Fruit fly (Drosophila melanogaster): ENCODE data around the gene Arp6.

Gene Arp6

dm6 chrX:15748945-15749344, 12.0 kb upstream of the Arp6 start, which contains the start of gene Mvd:
Gene Mvd, plus strand, starts transcription at chrX:15749166.
- TF ChIP-seq CTCF (optimal IDR thresholded peaks at IDR 0.05) (peak in 1 of 2 experiments; percentile 45), CG8478 (optimal IDR thresholded peaks at IDR 0.05) (no peak)

- TF ChIP-seq CG8478 (optimal IDR thresholded peaks at IDR 0.05) (no peak), CTCF (optimal IDR thresholded peaks at IDR 0.05) (no peak)
These were observed 9.8 kb upstream of the Arp6 start for dm6 chrX:15746682-15747196.

dm6 chrX:15745905-15746681, 9.2 kb upstream of the Arp6 start, which contains the start of the genes CG8944 and CCT6:
Gene CG8944, minus strand, starts transcription at chrX:15746231.
Gene CCT6, plus strand, starts transcription at chrX:15746648.
- TF ChIP-seq CG8478 (optimal IDR thresholded peaks at IDR 0.05) (no peak), CTCF (optimal IDR thresholded peaks at IDR 0.05) (no peak)

dm6 chrX:15740881-15741280, 4.0 kb upstream of the Arp6 start:
- TF ChIP-seq CTCF (optimal IDR thresholded peaks at IDR 0.05) = no peak
- no peak for TF ChIP-seq CG8478 (optimal IDR thresholded peaks at IDR 0.05)

dm6 chrX:15740288-15740726, 3.4 kb upstream of the Arp6 start:
- TF ChIP-seq CG8478 (optimal IDR thresholded peaks at IDR 0.05) = no peak
- TF ChIP-seq CTCF (optimal IDR thresholded peaks at IDR 0.05) = no peak

- TF ChIP-seq CTCF (optimal IDR thresholded peaks at IDR 0.05) (no peak), CG8478 (optimal IDR thresholded peaks at IDR 0.05) (no peak)
These were observed 2.1 kb upstream of the Arp6 start, which contains the start of the genes CG11679 and CG8206 for dm6 chrX:15738890-15739550. Gene CG11679, minus strand, starts transcription at chrX:15738954. Gene CG8206, plus strand, starts transcription at chrX:15739230.

- TF ChIP-seq CTCF (optimal IDR thresholded peaks at IDR 0.05) (no peak), CG8478 (optimal IDR thresholded peaks at IDR 0.05) (no peak)
These were observed 2.9 kb downstream of the Arp6 start, which contains the start of the genes CG12379 and MagR for dm6 chrX:15733995-15734394. Gene CG12379, minus strand, starts transcription at chrX:15733996. Gene MagR, plus strand, starts transcription at chrX:15734270.

dm6 chrX:15733192-15733892, 3.6 kb downstream of the Arp6 start:
- TF ChIP-seq CTCF (optimal IDR thresholded peaks at IDR 0.05) (no peak), CG8478 (optimal IDR thresholded peaks at IDR 0.05) (no peak)

dm6 chrX:15731968-15732367, 5.0 kb downstream of the Arp6 start, which contains the start of gene CG8191:
Gene CG8191, plus strand, starts transcription at chrX:15732178.
- TF ChIP-seq CTCF (optimal IDR thresholded peaks at IDR 0.05) (no peak), CG8478 (optimal IDR thresholded peaks at IDR 0.05) (no peak)

dm6 chrX:15712409-15712808, 24.5 kb downstream of the Arp6 start, which contains the start of gene HUWE1:
Gene HUWE1, plus strand, starts transcription at chrX:15712628.
- TF ChIP-seq CTCF (optimal IDR thresholded peaks at IDR 0.05) = no peak
- TF ChIP-seq CG8478 (optimal IDR thresholded peaks at IDR 0.05) = no peak

dm6 chrX:15710751-15711179, 26.2 kb downstream of the Arp6 start:
- no peak for TF ChIP-seq CG8478 (optimal IDR thresholded peaks at IDR 0.05)
- no peak for TF ChIP-seq CTCF (optimal IDR thresholded peaks at IDR 0.05)

dm6 chrX:15709984-15710750, 26.8 kb downstream of the Arp6 start, which contains the start of the genes CG9281 and CG15601:
Gene CG9281, minus strand, starts transcription at chrX:15710539.
Gene CG15601, plus strand, starts transcription at chrX:15710647.
- TF ChIP-seq CTCF (optimal IDR thresholded peaks at IDR 0.05) = peak in 1 of 2 experiments; percentile 17
- TF ChIP-seq CG8478 (optimal IDR thresholded peaks at IDR 0.05) = no peak

- TF ChIP-seq CTCF (optimal IDR thresholded peaks at IDR 0.05) (no peak), CG8478 (optimal IDR thresholded peaks at IDR 0.05) (no peak)
These were observed 27.3 kb downstream of the Arp6 start for dm6 chrX:15709624-15709983.

dm6 chrX:15703720-15704206, 33.2 kb downstream of the Arp6 start, which contains the start of the genes Pis and Hap40:
Gene Pis, minus strand, starts transcription at chrX:15703770.
Gene Hap40, plus strand, starts transcription at chrX:15704125.
- no peak for TF ChIP-seq CG8478 (optimal IDR thresholded peaks at IDR 0.05)
- TF ChIP-seq CTCF (optimal IDR thresholded peaks at IDR 0.05) = no peak

Measured in S2 (cell line).